Fruit fly (Drosophila melanogaster): ENCODE results near the gene FoxP.

Gene FoxP

DNA sequence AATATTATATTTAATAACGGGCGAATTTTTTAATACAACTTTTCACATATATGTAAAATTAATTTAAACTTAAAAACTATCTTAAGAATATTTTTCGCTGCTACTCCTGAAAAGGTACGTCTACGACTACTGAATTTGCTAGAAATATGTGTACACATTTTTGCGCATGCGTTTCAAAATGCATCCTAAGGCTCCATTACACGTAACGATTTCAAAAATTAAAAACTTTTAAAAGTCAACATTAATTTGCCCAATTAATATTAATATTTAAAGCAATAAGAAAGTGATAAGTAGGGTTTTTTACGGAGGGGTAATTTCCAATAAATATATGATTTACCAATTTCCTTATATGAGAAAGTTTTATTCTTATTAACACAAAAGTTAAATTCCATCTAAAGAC lies at the start of gene FoxP:
Gene FoxP, minus strand, starts transcription at position 89 of the 400 bp plus-strand sequence.
- TF ChIP-seq HLHmδ (GFP tag; optimal IDR thresholded peaks at IDR 0.05) (no peak), PHDP (tag; optimal IDR thresholded peaks at IDR 0.05) (peak; percentile 19), HLH3B (GFP tag; IDR thresholded peaks at IDR 0.05) (no peak), danr (GFP tag; IDR thresholded peaks at IDR 0.05) (no peak), CG13424 (tag; optimal IDR thresholded peaks at IDR 0.05) (peak; percentile 47), Nf-YA (GFP tag; IDR thresholded peaks at IDR 0.05) (no peak), CG30020 (tag; optimal IDR thresholded peaks at IDR 0.05) (peak; percentile 62), CG10147 (GFP tag; optimal IDR thresholded peaks at IDR 0.05) (no peak), CG14710 (tag; optimal IDR thresholded peaks at IDR 0.05) (peak; percentile 25), CG5245 (GFP tag; optimal IDR thresholded peaks at IDR 0.05) (no peak), CG18011 (GFP tag; optimal IDR thresholded peaks at IDR 0.05) (no peak), br (optimal IDR thresholded peaks at IDR 0.05) (no peak), ewg (GFP tag; optimal IDR thresholded peaks at IDR 0.05) (peak; percentile 88), HHEX (GFP tag; optimal IDR thresholded peaks at IDR 0.05) (no peak), CG18764 (GFP tag; optimal IDR thresholded peaks at IDR 0.05) (peak; percentile 61), CG9437 (GFP tag; optimal IDR thresholded peaks at IDR 0.05) (no peak), phol (tag; optimal IDR thresholded peaks at IDR 0.05) (peak; percentile 24), gem (tag; optimal IDR thresholded peaks at IDR 0.05) (peak; percentile 46), CG10979 (tag; optimal IDR thresholded peaks at IDR 0.05) (peak; percentile 24), CG3995 (GFP tag; optimal IDR thresholded peaks at IDR 0.05) (no peak), nau (GFP tag; optimal IDR thresholded peaks at IDR 0.05) (no peak), Atf-2 (GFP tag; optimal IDR thresholded peaks at IDR 0.05) (no peak), dmrt11E (tag; optimal IDR thresholded peaks at IDR 0.05) (no peak)

DNA sequence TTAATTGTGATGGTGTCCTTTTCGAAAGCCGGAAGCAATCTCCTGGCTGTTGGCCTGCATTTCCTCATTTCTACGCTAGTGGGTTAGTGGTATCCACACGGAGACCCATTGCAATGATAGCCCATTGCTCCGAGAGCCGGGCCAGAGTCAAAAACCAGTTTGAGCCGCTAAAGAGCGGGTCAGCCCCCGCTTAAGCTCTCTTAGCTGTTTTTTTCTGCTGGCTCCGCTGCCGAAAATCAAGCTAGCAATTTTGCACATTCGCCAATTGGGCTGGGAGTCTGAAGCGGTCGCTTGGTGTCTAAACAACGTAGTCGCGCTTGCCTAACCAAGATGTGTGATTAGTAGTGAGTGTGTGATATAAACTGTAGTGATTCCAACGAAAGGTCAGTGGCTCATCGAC lies 49.1 kb upstream of the FoxP start, which contains the start of gene CG12947:
Gene CG12947, plus strand, starts transcription at position 301 of the 400 bp plus-strand sequence.
- TF ChIP-seq Drgx (GFP tag; IDR thresholded peaks at IDR 0.05): 0 out of 2 replicates have a peak, but pooled peaks have one; percentile 21
- TF ChIP-seq CG6175 (GFP tag; IDR thresholded peaks at IDR 0.05): 0 out of 3 replicates have a peak, but pooled peaks have one; percentile 45
- peak; percentile 26 for TF ChIP-seq CG3163 (GFP tag; optimal IDR thresholded peaks at IDR 0.05)
- TF ChIP-seq chm (GFP tag; IDR thresholded peaks at IDR 0.05): 0 out of 2 replicates have a peak, but pooled peaks have one; percentile 12
- no peak for TF ChIP-seq bowl (GFP tag; IDR thresholded peaks at IDR 0.05)
- no peak for TF ChIP-seq ac (GFP tag; optimal IDR thresholded peaks at IDR 0.05)
- 0 out of 3 replicates have a peak, but pooled peaks have one; percentile 14 for TF ChIP-seq Dbx (GFP tag; IDR thresholded peaks at IDR 0.05)
- peak; percentile 51 for TF ChIP-seq Med (GFP tag)
- 0 out of 2 replicates have a peak, but pooled peaks have one; percentile 11 for TF ChIP-seq CG9932 (GFP tag; IDR thresholded peaks at IDR 0.05)
- TF ChIP-seq CG10462 (GFP tag; optimal IDR thresholded peaks at IDR 0.05): no peak
- peak; percentile 11; the same call in 1 of the 2 replicates for TF ChIP-seq Scr (GFP tag; IDR thresholded peaks at IDR 0.05; ENCODE audit: partially characterized antibody)
- no peak for TF ChIP-seq gfzf (GFP tag; optimal IDR thresholded peaks at IDR 0.05)
- TF ChIP-seq CG30403 (GFP tag; optimal IDR thresholded peaks at IDR 0.05): no peak
- 0 out of 3 replicates have a peak, but pooled peaks have one; percentile 16 for TF ChIP-seq CG34422 (GFP tag; IDR thresholded peaks at IDR 0.05)

DNA sequence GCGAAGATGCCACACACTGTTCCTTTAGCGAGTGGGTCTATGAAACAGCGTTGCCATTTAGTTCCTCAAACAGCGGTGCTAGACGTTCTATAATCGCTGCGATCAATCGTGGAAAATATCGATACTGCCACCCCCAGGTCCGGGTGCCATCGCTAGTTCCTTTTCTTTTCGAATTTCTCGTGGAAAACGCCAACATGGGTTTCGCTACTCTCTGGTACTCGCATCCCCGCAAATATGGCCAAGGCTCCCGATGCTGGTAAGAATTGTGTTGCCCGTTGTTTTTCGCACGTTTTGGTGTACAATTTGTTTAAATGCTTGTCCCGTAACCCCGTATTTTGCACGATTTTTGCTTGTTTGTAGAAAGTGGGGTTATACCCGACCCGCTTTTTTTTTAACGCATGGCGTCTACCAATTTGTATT lies 47.3 kb upstream of the FoxP start, which contains the start of gene RpS29:
Gene RpS29, plus strand, starts transcription at position 102 of the 420 bp plus-strand sequence.
- TF ChIP-seq H2.0 (GFP tag; IDR thresholded peaks at IDR 0.05) (peak; percentile 74), CG2199 (GFP tag; IDR thresholded peaks at IDR 0.05) (peak; percentile 55; the same call in 1 of the 3 replicates), tgo (GFP tag; IDR thresholded peaks at IDR 0.05) (peak; percentile 65), CG10209 (GFP tag; optimal IDR thresholded peaks at IDR 0.05) (peak; percentile 72), Mrtf (GFP tag; IDR thresholded peaks at IDR 0.05) (peak; percentile 71), ttk (GFP tag; IDR thresholded peaks at IDR 0.05) (peak; percentile 79), fd64A (GFP tag; optimal IDR thresholded peaks at IDR 0.05) (peak; percentile 59), CG4424 (GFP tag; optimal IDR thresholded peaks at IDR 0.05) (peak; percentile 70), cwo (GFP tag; optimal IDR thresholded peaks at IDR 0.05) (peak; percentile 48), Doc3 (GFP tag; IDR thresholded peaks at IDR 0.05; ENCODE audit: partially characterized antibody) (peak; percentile 85), CG1024 (GFP tag; IDR thresholded peaks at IDR 0.05) (peak; percentile 64), NK7.1 (GFP tag; optimal IDR thresholded peaks at IDR 0.05) (peak; percentile 65), Fer1 (GFP tag; optimal IDR thresholded peaks at IDR 0.05) (peak; percentile 89), gce (GFP tag; IDR thresholded peaks at IDR 0.05) (peak; percentile 55; the same call in 1 of the 3 replicates)
